Fruit fly (Drosophila melanogaster): ENCODE results near the gene CG34345.

Gene CG34345

DNA sequence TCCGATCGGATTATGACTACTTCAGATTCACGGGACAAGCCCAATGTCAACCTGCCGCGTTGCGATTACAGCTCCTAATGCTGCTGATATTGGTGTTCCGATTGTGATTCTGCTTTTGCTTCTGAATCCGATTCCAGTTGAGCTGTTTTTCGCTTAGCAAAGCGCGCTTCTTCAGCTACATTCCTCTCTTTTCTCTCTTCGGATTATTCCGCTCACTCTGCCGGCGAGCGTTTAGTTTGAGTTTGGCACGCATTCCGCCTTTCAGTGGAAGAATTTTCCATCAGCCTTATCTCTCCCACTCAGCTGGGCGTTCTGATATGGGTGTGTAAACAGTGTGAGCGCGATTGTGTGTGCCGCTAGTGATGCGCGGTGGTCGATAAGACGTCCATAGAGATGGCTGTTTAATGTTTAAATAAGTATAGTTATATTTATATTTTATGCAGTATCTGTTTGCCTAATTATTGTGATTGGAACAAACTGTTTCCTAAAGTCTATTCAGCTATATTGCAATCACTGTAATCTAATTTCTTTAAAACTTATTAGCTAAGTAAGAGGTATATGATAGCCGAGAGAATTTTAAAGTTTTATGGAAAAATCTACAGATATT is 44.9 kb downstream of the CG34345 start, which contains the start of gene Galt (continued):
- TF ChIP-seq CG3065 (GFP tag; optimal IDR thresholded peaks at IDR 0.05) (no peak), CG12104 (GFP tag; optimal IDR thresholded peaks at IDR 0.05) (no peak), CG17361 (GFP tag; IDR thresholded peaks at IDR 0.05) (no peak; the same call in 1 of the 3 replicates), CG12744 (GFP tag; optimal IDR thresholded peaks at IDR 0.05) (no peak), CG6683 (GFP tag; optimal IDR thresholded peaks at IDR 0.05) (no peak), bigmax (GFP tag; optimal IDR thresholded peaks at IDR 0.05) (no peak), scrt (GFP tag; optimal IDR thresholded peaks at IDR 0.05) (no peak), bbx (GFP tag; IDR thresholded peaks at IDR 0.05; ENCODE audit: partially characterized antibody) (peak; percentile 47; the same call in 1 of the 2 replicates), lola (GFP tag; optimal IDR thresholded peaks at IDR 0.05) (peak in 1 of 3 experiments; percentile 31), stc (GFP tag; IDR thresholded peaks at IDR 0.05) (no peak; the same call in 1 of the 2 replicates), CG4707 (GFP tag; optimal IDR thresholded peaks at IDR 0.05) (peak; percentile 2), wdn (GFP tag; IDR thresholded peaks at IDR 0.05) (no peak), her (GFP tag; optimal IDR thresholded peaks at IDR 0.05) (no peak), Gsc (GFP tag; IDR thresholded peaks at IDR 0.05) (no peak), CG32767 (GFP tag; IDR thresholded peaks at IDR 0.05) (0 out of 2 replicates have a peak, but pooled peaks have one; percentile 21), CG9609 (GFP tag; optimal IDR thresholded peaks at IDR 0.05) (no peak), CG7556 (GFP tag; optimal IDR thresholded peaks at IDR 0.05) (no peak), yki (optimal IDR thresholded peaks at IDR 0.05) (no peak), CG9727 (GFP tag; optimal IDR thresholded peaks at IDR 0.05) (peak; percentile 51), CG9215 (GFP tag; IDR thresholded peaks at IDR 0.05) (no peak), Abd-B (GFP tag; optimal IDR thresholded peaks at IDR 0.05) (no peak), CG12299 (tag; optimal IDR thresholded peaks at IDR 0.05) (peak; percentile 56), CG13424 (tag; optimal IDR thresholded peaks at IDR 0.05) (peak; percentile 46), tna (GFP tag; IDR thresholded peaks at IDR 0.05; ENCODE audit: partially characterized antibody) (peak; percentile 76; the same call in 1 of the 2 replicates), CG4404 (GFP tag; IDR thresholded peaks at IDR 0.05) (no peak), gt (GFP tag; IDR thresholded peaks at IDR 0.05) (no peak), CG1024 (GFP tag; IDR thresholded peaks at IDR 0.05) (no peak), emc (GFP tag; optimal IDR thresholded peaks at IDR 0.05) (no peak), CG4820 (GFP tag; optimal IDR thresholded peaks at IDR 0.05) (no peak), grn (GFP tag; optimal IDR thresholded peaks at IDR 0.05) (peak; percentile 93), CG8765 (GFP tag; IDR thresholded peaks at IDR 0.05) (no peak), Sry-δ (GFP tag; optimal IDR thresholded peaks at IDR 0.05) (peak; percentile 68), Aef1 (GFP tag; IDR thresholded peaks at IDR 0.05) (no peak), HLH3B (GFP tag; IDR thresholded peaks at IDR 0.05) (no peak), zen (tag; optimal IDR thresholded peaks at IDR 0.05) (no peak), Hmx (GFP tag; optimal IDR thresholded peaks at IDR 0.05) (no peak), NfI (GFP tag; optimal IDR thresholded peaks at IDR 0.05) (peak; percentile 20), dmrt99B (tag; optimal IDR thresholded peaks at IDR 0.05) (no peak), Lim3 (GFP tag; IDR thresholded peaks at IDR 0.05) (no peak), CG5245 (GFP tag; optimal IDR thresholded peaks at IDR 0.05) (no peak), disco-r (GFP tag; optimal IDR thresholded peaks at IDR 0.05) (no peak), CG6791 (GFP tag; IDR thresholded peaks at IDR 0.05; ENCODE audit: partially characterized antibody) (peak; percentile 70; the same call in 2 of the 3 replicates), MESR4 (GFP tag; optimal IDR thresholded peaks at IDR 0.05) (peak; percentile 33), rib (GFP tag; IDR thresholded peaks at IDR 0.05) (no peak), ssp (GFP tag; IDR thresholded peaks at IDR 0.05) (no peak), kah (GFP tag; optimal IDR thresholded peaks at IDR 0.05) (peak; percentile 9), H15 (GFP tag; IDR thresholded peaks at IDR 0.05) (no peak), Hey (tag; optimal IDR thresholded peaks at IDR 0.05) (no peak), Asciz (GFP tag; optimal IDR thresholded peaks at IDR 0.05) (peak; percentile 6), CG17385 (GFP tag; optimal IDR thresholded peaks at IDR 0.05) (peak; percentile 31), CG15011 (GFP tag; optimal IDR thresholded peaks at IDR 0.05) (no peak)

All from whole organism, embryonic.